Fruit fly (Drosophila melanogaster): ENCODE measurements around the gene mRpL24.

DNA sequence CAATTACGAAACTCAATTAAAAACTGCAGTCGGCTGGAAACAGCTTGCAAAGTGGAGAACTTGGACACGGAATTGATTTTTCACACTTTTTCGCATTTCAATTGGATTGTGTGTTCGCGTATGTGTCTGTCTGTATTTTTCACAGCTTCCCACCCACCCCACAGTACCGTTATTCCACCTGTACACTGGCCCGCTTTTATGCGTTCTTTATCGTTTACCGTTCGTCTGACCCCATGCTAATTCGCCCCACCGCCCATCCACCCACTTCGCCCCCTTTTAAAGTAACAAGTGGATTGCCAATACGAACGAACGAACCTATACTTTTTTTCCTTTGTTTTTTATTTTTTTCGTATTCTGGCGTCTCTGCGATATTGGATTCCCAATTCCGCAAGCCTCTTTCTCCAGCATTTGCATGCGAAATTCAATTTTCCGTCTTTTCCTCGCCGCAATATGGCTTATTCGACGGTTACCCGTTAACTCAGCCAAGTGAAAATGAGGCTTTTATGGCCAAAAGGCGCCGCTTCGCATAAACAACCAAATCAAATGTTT lies 37.0 kb upstream of the mRpL24 start:
- TF ChIP-seq Hr39 (GFP tag; optimal IDR thresholded peaks at IDR 0.05) (no peak), CG6163 (GFP tag; IDR thresholded peaks at IDR 0.05) (no peak), Sox102F (GFP tag; optimal IDR thresholded peaks at IDR 0.05) (no peak)
